Worm (Caenorhabditis elegans): ENCODE data around the gene T27E4.1.

The T27E4.1 gene

ce11 chrV:9067678-9068077, 24.5 kb upstream of the T27E4.1 start, which contains the start of gene fip-2:
TSS of gene fip-2 (plus strand) at chrV:9067978.
- TF ChIP-seq ets-7 (tag; optimal IDR thresholded peaks at IDR 0.05) (no peak), tbx-37 (GFP tag; conservative IDR thresholded peaks at IDR 0.05) (no peak), pes-1 (GFP tag; IDR thresholded peaks at IDR 0.05) (no peak), B0310.2 (tag; optimal IDR thresholded peaks at IDR 0.05) (no peak), hnd-1 (tag; optimal IDR thresholded peaks at IDR 0.05) (no peak), ceh-36 (tag; optimal IDR thresholded peaks at IDR 0.05) (no peak), sea-1 (GFP tag; conservative IDR thresholded peaks at IDR 0.05) (no peak), ama-1 (optimal IDR thresholded peaks at IDR 0.05) (no peak), tbx-11 (GFP tag; IDR thresholded peaks at IDR 0.05) (no peak)

- TF ChIP-seq ets-7 (tag; optimal IDR thresholded peaks at IDR 0.05) (no peak), tbx-11 (GFP tag; IDR thresholded peaks at IDR 0.05) (no peak), hmbx-1 (tag; optimal IDR thresholded peaks at IDR 0.05) (no peak), hmg-4 (GFP tag; optimal IDR thresholded peaks at IDR 0.05) (no peak), F13C5.2 (tag; optimal IDR thresholded peaks at IDR 0.05) (no peak), hnd-1 (tag; optimal IDR thresholded peaks at IDR 0.05) (no peak), B0310.2 (tag; optimal IDR thresholded peaks at IDR 0.05) (no peak), pes-1 (GFP tag; IDR thresholded peaks at IDR 0.05) (no peak), aly-1 (tag; optimal IDR thresholded peaks at IDR 0.05) (no peak), scrt-1 (GFP tag; IDR thresholded peaks at IDR 0.05) (no peak), ceh-13 (GFP tag; optimal IDR thresholded peaks at IDR 0.05) (no peak), ceh-36 (tag; optimal IDR thresholded peaks at IDR 0.05) (no peak), flt-1 (GFP tag; IDR thresholded peaks at IDR 0.05) (no peak), sea-1 (GFP tag; conservative IDR thresholded peaks at IDR 0.05) (no peak), tbx-37 (GFP tag; conservative IDR thresholded peaks at IDR 0.05) (no peak), ama-1 (optimal IDR thresholded peaks at IDR 0.05) (no peak), tra-4 (tag; optimal IDR thresholded peaks at IDR 0.05) (no peak)
Observed at ce11 chrV:9069680-9070079, 22.5 kb upstream of the T27E4.1 start, which contains the start of gene T27E4.5. TSS of gene T27E4.5 (minus strand) at chrV:9069780.

ce11 chrV:9073322-9074038, 18.7 kb upstream of the T27E4.1 start, which contains the start of gene oac-50:
TSS of gene oac-50 (minus strand) at chrV:9073540.
- TF ChIP-seq sea-1 (GFP tag; conservative IDR thresholded peaks at IDR 0.05): no peak
- no peak for TF ChIP-seq tbx-11 (GFP tag; IDR thresholded peaks at IDR 0.05)
- no peak for TF ChIP-seq aly-1 (tag; optimal IDR thresholded peaks at IDR 0.05)
- no peak for TF ChIP-seq hmg-4 (GFP tag; optimal IDR thresholded peaks at IDR 0.05)
- TF ChIP-seq ets-7 (tag; optimal IDR thresholded peaks at IDR 0.05): no peak
- TF ChIP-seq tra-4 (tag; optimal IDR thresholded peaks at IDR 0.05): no peak
- no peak for TF ChIP-seq ceh-36 (tag; optimal IDR thresholded peaks at IDR 0.05)
- TF ChIP-seq scrt-1 (GFP tag; IDR thresholded peaks at IDR 0.05): no peak
- TF ChIP-seq tbx-37 (GFP tag; conservative IDR thresholded peaks at IDR 0.05): no peak
- no peak for TF ChIP-seq B0310.2 (tag; optimal IDR thresholded peaks at IDR 0.05)
- no peak for TF ChIP-seq pes-1 (GFP tag; IDR thresholded peaks at IDR 0.05)
- TF ChIP-seq hnd-1 (tag; optimal IDR thresholded peaks at IDR 0.05): no peak
- TF ChIP-seq ceh-13 (GFP tag; optimal IDR thresholded peaks at IDR 0.05): no peak

ce11 chrV:9074360-9074834, 17.7 kb upstream of the T27E4.1 start:
- no peak for TF ChIP-seq flt-1 (GFP tag; IDR thresholded peaks at IDR 0.05)
- TF ChIP-seq aly-1 (tag; optimal IDR thresholded peaks at IDR 0.05): no peak
- no peak for TF ChIP-seq scrt-1 (GFP tag; IDR thresholded peaks at IDR 0.05)
- no peak for TF ChIP-seq hmbx-1 (tag; optimal IDR thresholded peaks at IDR 0.05)
- no peak for TF ChIP-seq tra-4 (tag; optimal IDR thresholded peaks at IDR 0.05)
- no peak for TF ChIP-seq ama-1 (optimal IDR thresholded peaks at IDR 0.05)
- TF ChIP-seq ceh-13 (GFP tag; optimal IDR thresholded peaks at IDR 0.05): no peak
- TF ChIP-seq tbx-11 (GFP tag; IDR thresholded peaks at IDR 0.05): no peak
- no peak for TF ChIP-seq tbx-37 (GFP tag; conservative IDR thresholded peaks at IDR 0.05)
- TF ChIP-seq sea-1 (GFP tag; conservative IDR thresholded peaks at IDR 0.05): no peak
- TF ChIP-seq hnd-1 (tag; optimal IDR thresholded peaks at IDR 0.05): no peak
- TF ChIP-seq F13C5.2 (tag; optimal IDR thresholded peaks at IDR 0.05): no peak
- TF ChIP-seq pes-1 (GFP tag; IDR thresholded peaks at IDR 0.05): no peak
- no peak for TF ChIP-seq hmg-4 (GFP tag; optimal IDR thresholded peaks at IDR 0.05)
- TF ChIP-seq ets-7 (tag; optimal IDR thresholded peaks at IDR 0.05): no peak

ce11 chrV:9075827-9076226, 16.3 kb upstream of the T27E4.1 start:
- TF ChIP-seq ceh-13 (GFP tag; optimal IDR thresholded peaks at IDR 0.05): no peak

ce11 chrV:9076273-9076672, 15.9 kb upstream of the T27E4.1 start, which contains the start of gene T27E4.7:
TSS of gene T27E4.7 (minus strand) at chrV:9076322.
- no peak for TF ChIP-seq ceh-13 (GFP tag; optimal IDR thresholded peaks at IDR 0.05)
- no peak for TF ChIP-seq pes-1 (GFP tag; IDR thresholded peaks at IDR 0.05)

- TF ChIP-seq aly-1 (tag; optimal IDR thresholded peaks at IDR 0.05) (no peak), tbx-11 (GFP tag; IDR thresholded peaks at IDR 0.05) (no peak)
Observed at ce11 chrV:9078067-9078581, 14.0 kb upstream of the T27E4.1 start.

- no peak for TF ChIP-seq pes-1 (GFP tag; IDR thresholded peaks at IDR 0.05)
- TF ChIP-seq tbx-37 (GFP tag; conservative IDR thresholded peaks at IDR 0.05): no peak
- TF ChIP-seq sea-1 (GFP tag; conservative IDR thresholded peaks at IDR 0.05): no peak
- no peak for TF ChIP-seq F13C5.2 (tag; optimal IDR thresholded peaks at IDR 0.05)
- TF ChIP-seq tra-4 (tag; optimal IDR thresholded peaks at IDR 0.05): no peak
- TF ChIP-seq flt-1 (GFP tag; IDR thresholded peaks at IDR 0.05): no peak
- TF ChIP-seq tbx-11 (GFP tag; IDR thresholded peaks at IDR 0.05): no peak
- no peak for TF ChIP-seq hmg-4 (GFP tag; optimal IDR thresholded peaks at IDR 0.05)
- no peak for TF ChIP-seq hmbx-1 (tag; optimal IDR thresholded peaks at IDR 0.05)
- TF ChIP-seq ceh-36 (tag; optimal IDR thresholded peaks at IDR 0.05): no peak
- TF ChIP-seq scrt-1 (GFP tag; IDR thresholded peaks at IDR 0.05): no peak
- no peak for TF ChIP-seq hnd-1 (tag; optimal IDR thresholded peaks at IDR 0.05)
- TF ChIP-seq ama-1 (optimal IDR thresholded peaks at IDR 0.05): no peak
- no peak for TF ChIP-seq ets-7 (tag; optimal IDR thresholded peaks at IDR 0.05)
- no peak for TF ChIP-seq B0310.2 (tag; optimal IDR thresholded peaks at IDR 0.05)
- no peak for TF ChIP-seq aly-1 (tag; optimal IDR thresholded peaks at IDR 0.05)
- TF ChIP-seq ceh-13 (GFP tag; optimal IDR thresholded peaks at IDR 0.05): no peak
Observed at ce11 chrV:9078815-9079525, 13.2 kb upstream of the T27E4.1 start.

Measured in whole organism, early embryonic.